Fruit fly (Drosophila melanogaster) whole organism, embryonic: ENCODE results near the gene CG31126.

ENCODE experiments used
- CG17186 ChIP-seq: fragments of 200-800 bp; sonication (Bioruptor generic); optimal IDR thresholded peaks from 3 replicates; lab custom pipeline; 2017; ENCODE audit warnings: missing biosample characterization, missing genetic modification reagents, missing genetic modification characterization
- CG6254 ChIP-seq: fragments of 200-800 bp; sonication (Bioruptor generic); optimal IDR thresholded peaks from 3 replicates; lab custom pipeline; 2017; ENCODE audit warnings: mild to moderate bottlenecking, missing biosample characterization, missing genetic modification reagents, missing genetic modification characterization
- CHES-1-like ChIP-seq: fragments of 200-800 bp; sonication (Bioruptor generic); optimal IDR thresholded peaks from 2 replicates; lab custom pipeline; 2016; ENCODE audit warnings: missing biosample characterization, missing genetic modification characterization
- Deaf1 ChIP-seq: fragments of 200-800 bp; optimal IDR thresholded peaks from 3 replicates; lab custom pipeline; 2019; ENCODE audit warnings: missing biosample characterization, mild to moderate bottlenecking, missing genetic modification characterization, moderate library complexity
- H2.0 ChIP-seq: fragments of 200-800 bp; sonication (Bioruptor generic); IDR thresholded peaks from 2 replicates; pipeline ENCODE4 v1.3.6; 2022; ENCODE audit warnings: missing biosample characterization, missing genetic modification characterization
- Lpt ChIP-seq: fragments of >200 bp; optimal IDR thresholded peaks from 2 replicates; lab custom pipeline; 2018; ENCODE audit warnings: missing biosample characterization, missing genetic modification characterization
- croc ChIP-seq: fragments of 200-800 bp; sonication (Bioruptor generic); conservative IDR thresholded peaks from 3 replicates; pipeline ENCODE4 v1.3.6; 2022; ENCODE audit warnings: missing biosample characterization, missing genetic modification characterization
- dmrt11E ChIP-seq: fragments of 200-800 bp; sonication (Bioruptor generic); optimal IDR thresholded peaks from 3 replicates; lab custom pipeline; 2018; ENCODE audit warnings: missing biosample characterization, mild to moderate bottlenecking, missing genetic modification characterization, moderate library complexity

DNA sequence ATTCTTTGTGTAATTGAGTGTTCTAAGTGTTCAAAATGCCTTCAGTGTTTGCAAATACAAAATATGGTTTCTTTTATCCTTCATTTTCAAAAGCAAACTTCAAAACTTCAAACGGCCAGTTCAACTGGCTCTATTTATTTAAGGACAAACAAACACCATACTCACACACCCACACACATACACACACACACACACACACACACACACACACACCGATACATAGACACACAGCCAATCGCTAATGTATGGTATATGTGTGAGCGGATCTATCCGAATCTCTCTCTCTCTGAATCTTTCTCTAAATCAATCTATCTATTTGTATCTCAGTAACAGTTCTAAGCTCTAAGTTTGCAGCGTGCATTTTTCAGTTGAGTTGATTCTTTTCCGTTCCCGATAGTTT is 33.4 kb downstream of the CG31126 start:
- TF ChIP-seq Deaf1 (tag; lab: Kevin White, UChicago) (no peak), Lpt (GFP tag; lab: Kevin White, UChicago) (no peak), croc (GFP tag; lab: Robert Waterston, UW) (no peak), H2.0 (no peak), dmrt11E (no peak), CG6254 (no peak), CHES-1-like (no peak), CG17186 (GFP tag; lab: Kevin White, UChicago) (no peak)
